Fruit fly (Drosophila melanogaster) S2 (cell line): ENCODE data around the gene BI-1.
A peak's percentile ranks its signal among the peaks of the same experiment; 100 is the strongest.

Source experiments
- CG8478 ChIP-seq: fragments of >200 bp; optimal IDR thresholded peaks from 2 replicates; lab custom pipeline; 2018
- CTCF ChIP-seq, 2 experiments: fragments of >200 bp; optimal IDR thresholded peaks; 2 replicates each; lab custom pipeline; 2018

Gene BI-1

DNA sequence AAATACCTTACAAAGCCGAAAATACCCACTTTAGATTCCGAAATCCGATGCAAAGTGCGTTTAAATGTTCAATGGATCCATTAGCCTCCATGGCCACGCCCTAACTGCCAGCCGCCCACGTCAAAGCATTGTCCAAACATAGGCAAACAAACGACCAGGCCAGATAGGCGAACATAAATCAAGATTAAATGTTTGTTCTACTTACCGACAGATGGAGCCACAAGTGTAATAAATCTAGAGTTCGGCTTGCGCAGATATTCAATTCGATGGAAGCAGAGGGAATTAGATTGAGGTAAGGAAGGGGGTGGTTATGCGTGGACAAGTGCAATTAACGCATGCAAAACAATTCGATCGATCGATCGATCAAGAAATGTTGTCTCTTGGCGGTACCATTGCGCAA, 15.1 kb upstream of the BI-1 start:
- TF ChIP-seq CTCF (optimal IDR thresholded peaks at IDR 0.05; lab: Kevin White, UChicago) (peak; percentile 69 to 78), CG8478 (lab: Kevin White, UChicago) (no peak)

DNA sequence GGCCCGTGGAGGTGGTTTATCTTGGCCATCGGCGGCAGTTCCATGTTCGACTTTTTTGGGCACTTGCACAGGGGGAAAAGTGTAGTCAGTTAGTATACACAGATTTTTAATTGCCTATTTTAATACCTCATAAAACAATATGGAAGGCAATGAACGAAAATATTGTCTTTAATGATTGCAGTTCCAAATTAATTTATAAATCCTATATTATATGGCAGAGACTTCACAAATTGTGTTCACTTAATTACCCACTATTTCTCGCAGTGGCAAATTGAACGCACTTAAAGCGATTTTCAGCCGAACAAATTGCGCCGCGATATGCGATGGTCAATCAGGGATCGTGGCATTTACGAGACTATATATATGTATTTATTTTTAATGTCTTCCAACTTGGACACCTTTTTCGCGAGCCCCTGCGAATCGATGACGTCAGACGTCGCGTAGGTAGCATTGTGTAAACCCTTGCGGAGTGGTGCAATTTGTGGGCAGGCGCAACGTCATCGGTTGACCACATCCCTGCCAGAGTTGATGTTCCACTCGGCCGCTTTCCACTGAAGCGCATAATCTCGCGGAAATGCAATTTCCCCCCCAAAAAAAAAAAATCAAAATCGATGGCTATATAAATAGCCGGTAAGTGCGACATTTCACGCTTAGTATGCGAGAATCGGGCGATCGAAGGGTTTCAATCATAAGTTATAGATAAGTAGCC, 11.5 kb upstream of the BI-1 start, which contains the start of gene CG13670:
CG13670 (plus strand) TSS at position 659 of the 709 bp plus-strand sequence.
- TF ChIP-seq CTCF (optimal IDR thresholded peaks at IDR 0.05; lab: Kevin White, UChicago), result no peak
- TF ChIP-seq CG8478 (lab: Kevin White, UChicago), result no peak

DNA sequence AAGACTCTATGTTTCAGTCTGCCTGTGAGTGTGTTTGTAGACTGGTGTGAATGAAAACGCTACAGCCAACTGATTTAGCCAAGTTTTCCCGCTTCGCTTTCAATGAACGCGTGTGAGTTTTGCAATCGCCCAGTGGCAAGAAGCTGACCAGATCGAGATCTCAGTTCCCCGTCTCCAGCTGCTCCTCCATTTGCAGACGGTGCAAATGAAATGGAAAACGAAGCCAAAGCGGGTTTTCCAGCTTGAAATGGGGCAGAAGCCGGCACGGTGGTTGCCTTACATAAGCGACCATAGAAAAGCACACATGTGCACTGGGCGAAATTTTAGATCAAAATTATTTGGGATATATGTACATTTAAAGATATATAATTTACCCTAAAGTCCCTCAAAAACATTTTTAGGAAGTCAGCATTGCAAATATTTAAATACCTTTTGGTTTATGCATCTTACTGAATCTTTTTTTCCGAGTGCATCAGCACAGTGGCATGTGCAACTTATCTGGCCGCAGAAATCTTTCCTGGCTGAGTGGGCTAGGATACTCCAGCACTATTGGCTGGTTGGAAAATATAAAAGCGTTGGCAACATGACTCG, 10.3 kb upstream of the BI-1 start, which contains the start of gene CG43059:
CG43059 (minus strand) TSS at position 51 of the 591 bp plus-strand sequence.
- no peak for TF ChIP-seq CTCF (optimal IDR thresholded peaks at IDR 0.05; lab: Kevin White, UChicago)
- TF ChIP-seq CG8478 (lab: Kevin White, UChicago), result no peak

DNA sequence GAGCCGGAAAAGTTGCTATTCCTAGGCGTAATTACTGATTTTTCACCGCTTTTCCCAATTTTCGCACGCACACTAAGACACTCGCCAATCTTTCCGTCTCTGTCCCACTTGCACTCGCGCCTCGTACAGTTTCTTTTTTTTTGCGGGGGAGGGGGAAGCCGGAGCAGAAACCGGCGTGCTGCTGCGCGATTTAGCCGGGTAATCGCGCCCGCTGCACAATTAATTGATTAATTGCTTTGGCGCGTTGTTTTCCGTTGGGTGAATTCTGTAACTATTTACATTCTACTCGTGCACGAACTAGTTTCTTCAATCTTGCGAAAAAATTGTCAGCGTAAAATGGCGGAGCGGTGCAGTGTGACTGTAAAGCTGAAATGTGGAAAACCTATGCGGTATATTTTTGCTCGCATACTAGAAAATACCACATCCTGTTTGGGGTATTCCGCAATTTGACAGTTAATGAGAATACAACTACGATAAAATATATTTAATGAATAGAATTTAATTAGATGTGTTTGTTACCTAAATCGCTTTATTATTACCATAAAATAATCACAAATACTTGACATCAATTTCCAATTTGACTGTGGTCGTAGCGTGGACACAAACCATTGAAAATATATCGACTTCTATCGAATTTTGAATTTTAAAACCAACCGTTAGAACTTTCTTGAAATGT, 6.5 kb upstream of the BI-1 start, which contains the start of gene Cpsf6:
Cpsf6 (minus strand) TSS at position 362 of the 676 bp plus-strand sequence.
- no peak for TF ChIP-seq CTCF (optimal IDR thresholded peaks at IDR 0.05; lab: Kevin White, UChicago)
- TF ChIP-seq CG8478 (lab: Kevin White, UChicago), result no peak

DNA sequence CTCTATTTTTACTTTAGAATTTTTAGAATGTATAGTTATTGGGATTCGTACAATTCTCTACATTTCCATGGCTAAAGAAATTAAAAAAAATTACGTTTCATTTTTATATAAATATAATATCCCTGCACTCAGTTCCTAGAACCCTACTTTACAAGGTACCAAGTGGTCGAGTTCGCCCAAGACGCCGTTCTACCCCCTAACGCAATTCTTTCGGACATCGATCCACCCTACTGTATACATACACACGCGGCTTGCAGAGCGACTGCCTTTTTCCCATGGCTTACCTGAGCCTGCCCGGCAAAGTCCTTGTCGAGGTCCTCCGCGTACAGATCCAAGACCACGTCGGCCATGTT, 6.0 kb upstream of the BI-1 start:
- TF ChIP-seq CTCF (optimal IDR thresholded peaks at IDR 0.05; lab: Kevin White, UChicago), result no peak
- no peak for TF ChIP-seq CG8478 (lab: Kevin White, UChicago)

DNA sequence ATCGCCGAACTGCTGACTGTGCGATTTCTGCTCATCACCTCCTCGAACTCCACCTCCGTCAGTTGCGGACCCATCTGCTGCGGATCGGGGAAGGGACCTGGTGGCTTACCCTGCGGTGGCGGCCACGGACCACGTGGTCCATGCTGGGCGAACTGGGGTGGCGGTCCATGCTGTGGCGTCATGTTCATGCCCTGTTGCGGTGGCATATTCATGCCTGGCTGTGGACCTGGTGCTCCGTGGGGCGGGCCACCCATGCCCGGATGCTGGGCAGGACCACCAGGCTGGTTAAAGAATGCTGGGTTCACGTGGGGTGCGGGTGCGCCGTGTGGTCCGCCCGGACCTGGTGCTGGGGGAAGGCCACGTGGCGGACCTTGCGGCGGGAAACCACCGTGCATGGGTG, 3.5 kb upstream of the BI-1 start:
- TF ChIP-seq CTCF (optimal IDR thresholded peaks at IDR 0.05; lab: Kevin White, UChicago), result no peak

DNA sequence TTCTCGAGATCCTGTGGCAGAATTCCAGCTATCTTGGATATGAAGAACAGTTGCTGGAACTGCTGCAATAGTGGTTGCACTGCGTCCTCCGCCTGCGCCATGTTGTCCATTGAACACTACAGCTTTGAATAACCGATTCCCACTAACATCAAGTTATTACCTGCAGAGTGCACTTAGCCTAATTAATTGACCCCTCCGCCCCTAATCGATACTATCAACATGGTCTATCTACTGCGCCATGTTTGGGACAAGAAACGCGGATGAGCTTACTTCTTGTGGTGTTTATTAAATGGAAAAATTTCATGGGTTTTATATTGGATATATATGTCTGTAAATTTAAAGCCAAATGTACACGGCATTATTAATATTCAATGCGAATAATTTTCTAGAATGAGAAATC, 1.9 kb downstream of the BI-1 start, which contains the start of gene Gr66a:
Gr66a (minus strand) TSS at position 101 of the 400 bp plus-strand sequence.
- no peak for TF ChIP-seq CG8478 (lab: Kevin White, UChicago)
- no peak for TF ChIP-seq CTCF (optimal IDR thresholded peaks at IDR 0.05; lab: Kevin White, UChicago)

DNA sequence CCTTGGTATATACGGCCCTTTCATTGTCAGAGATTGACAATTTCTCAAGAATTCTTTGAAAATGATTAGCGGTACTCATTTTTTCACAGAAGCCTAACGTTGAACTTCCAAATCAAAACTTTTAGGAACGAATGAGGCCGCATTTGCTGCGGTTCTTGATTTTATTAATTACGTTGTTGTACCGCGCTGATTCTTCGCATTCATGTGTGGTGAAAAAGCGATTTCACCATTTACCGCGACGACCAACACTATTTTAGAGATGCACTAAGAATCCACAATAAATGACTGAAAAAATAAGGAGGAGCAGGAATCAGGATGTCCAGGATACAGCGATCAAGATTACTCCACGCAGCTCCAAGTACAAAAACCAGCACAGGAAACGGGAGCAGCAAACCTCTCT, 4.8 kb downstream of the BI-1 start, which contains the start of the genes CG7194 and Sbp2:
CG7194 (minus strand) TSS at position 148 of the 400 bp plus-strand sequence.
Sbp2 (plus strand) TSS at position 246 of the 400 bp plus-strand sequence.
- TF ChIP-seq CG8478 (lab: Kevin White, UChicago), result no peak
- no peak for TF ChIP-seq CTCF (optimal IDR thresholded peaks at IDR 0.05; lab: Kevin White, UChicago)

DNA sequence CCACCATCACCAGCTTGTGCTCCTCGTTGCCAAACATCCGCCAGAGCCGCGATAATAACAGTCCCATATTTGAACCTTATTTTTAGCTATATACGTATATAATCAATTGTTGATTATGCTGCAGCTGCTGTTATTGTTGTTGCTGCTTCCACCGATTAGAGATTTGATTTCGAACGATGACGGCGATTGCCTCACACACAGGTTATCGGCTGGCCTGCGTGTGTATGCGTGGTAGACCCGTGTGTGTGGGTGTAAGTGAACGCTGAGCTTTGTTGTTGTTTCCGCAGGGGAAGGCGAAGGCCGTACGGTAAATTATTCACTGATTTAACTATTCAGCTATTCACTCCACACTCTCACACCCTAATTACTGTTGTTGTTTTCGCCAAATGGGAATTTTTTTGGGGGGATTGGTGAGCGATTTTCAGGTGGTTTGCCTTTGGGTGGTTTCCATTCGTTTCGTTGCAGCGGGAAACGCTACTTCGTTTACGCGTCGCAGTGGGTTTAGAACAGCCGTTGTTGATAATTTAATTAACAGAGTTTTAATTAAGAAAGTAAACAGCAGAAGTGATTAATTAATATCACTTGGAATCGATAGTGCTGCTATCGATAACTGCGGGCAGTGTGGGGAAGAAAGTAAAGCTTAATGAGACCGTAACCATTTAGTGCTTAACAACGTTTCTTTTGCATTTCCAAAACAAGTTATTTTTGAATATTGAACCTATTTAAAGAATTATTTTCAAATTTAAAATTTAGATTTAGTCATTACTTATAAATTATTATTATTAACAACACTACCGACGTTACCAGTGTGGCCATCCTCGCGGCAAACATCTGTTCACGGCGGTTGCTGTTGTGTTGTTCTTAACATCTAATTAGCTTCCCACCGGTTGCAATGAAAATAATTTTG, 9.3 kb downstream of the BI-1 start, which contains the start of the genes Arl5 and CG13671:
Arl5 (minus strand) TSS at position 616 of the 907 bp plus-strand sequence.
CG13671 (plus strand) TSS at position 841 of the 907 bp plus-strand sequence.
- TF ChIP-seq CTCF (optimal IDR thresholded peaks at IDR 0.05; lab: Kevin White, UChicago) (no peak), CG8478 (lab: Kevin White, UChicago) (no peak)

DNA sequence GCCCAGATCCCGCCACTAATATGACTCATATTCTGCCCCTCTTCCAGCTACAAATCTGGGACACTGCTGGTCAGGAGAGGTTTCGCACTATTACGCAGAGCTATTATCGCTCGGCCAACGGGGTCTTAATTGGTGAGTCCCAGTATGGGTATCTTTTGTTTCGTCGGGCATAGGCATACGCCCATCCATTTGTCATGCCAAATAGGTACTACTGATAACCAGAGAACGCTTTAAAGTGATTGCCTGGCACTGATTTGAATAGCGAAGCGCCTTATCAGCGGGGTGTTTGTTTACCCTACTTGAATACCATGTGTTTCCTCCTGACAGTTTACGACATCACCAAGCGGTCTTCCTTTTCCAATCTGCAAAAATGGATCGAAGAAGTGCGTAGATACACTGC, 11.3 kb downstream of the BI-1 start:
- TF ChIP-seq CG8478 (lab: Kevin White, UChicago) (no peak), CTCF (optimal IDR thresholded peaks at IDR 0.05; lab: Kevin White, UChicago) (no peak)

DNA sequence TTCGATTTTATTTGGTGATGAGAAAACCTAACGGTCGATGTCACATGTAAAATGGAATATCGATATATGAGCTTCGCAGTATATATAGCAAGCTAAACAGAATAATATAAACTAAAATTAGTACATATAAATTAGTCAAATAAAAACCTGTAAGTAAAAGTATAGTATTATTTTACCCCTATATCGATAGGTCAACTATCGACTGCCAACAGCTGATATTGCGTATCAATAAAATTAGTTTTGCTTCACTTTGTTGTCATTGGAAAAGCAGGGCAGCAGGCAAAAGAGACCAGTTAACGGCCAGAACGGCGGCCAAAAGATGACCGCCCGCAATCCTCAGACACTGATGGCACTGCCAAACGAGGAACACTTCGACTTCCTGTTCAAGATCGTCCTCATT, 11.8 kb downstream of the BI-1 start, which contains the start of gene Rab19:
Rab19 (plus strand) TSS at position 78 of the 400 bp plus-strand sequence.
- TF ChIP-seq CG8478 (lab: Kevin White, UChicago) (no peak), CTCF (optimal IDR thresholded peaks at IDR 0.05; lab: Kevin White, UChicago) (no peak)

DNA sequence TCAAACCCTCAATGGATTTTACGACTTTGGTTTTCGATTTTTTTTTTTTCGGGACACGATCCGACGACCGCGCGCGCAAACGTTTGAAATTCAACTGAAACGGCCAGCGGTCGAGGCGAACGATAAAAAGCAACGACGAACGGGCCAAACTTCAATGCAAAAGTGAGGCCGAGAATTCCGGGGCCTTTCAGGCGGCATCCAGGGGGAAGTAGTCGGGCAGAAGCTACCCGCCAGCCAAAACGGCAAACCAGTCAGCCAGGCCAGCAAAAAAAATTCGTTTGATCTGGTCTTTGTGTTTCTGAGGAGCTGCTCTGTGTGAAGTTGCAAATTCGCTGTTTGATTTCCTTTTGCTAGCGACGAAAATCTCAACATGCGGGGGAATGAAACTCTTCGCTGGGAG, 13.5 kb downstream of the BI-1 start, which contains the start of gene CG7201:
CG7201 (minus strand) TSS at position 101 of the 400 bp plus-strand sequence.
- TF ChIP-seq CG8478 (lab: Kevin White, UChicago) (no peak), CTCF (optimal IDR thresholded peaks at IDR 0.05; lab: Kevin White, UChicago) (no peak)
